Fruit fly (Drosophila melanogaster) whole organism, embryonic: ENCODE results near the gene CG17068.

Source experiments
- Bteb2 ChIP-seq: fragments of 200-800 bp; sonication (Bioruptor generic); optimal IDR thresholded peaks from 2 replicates; lab custom pipeline; 2016; ENCODE audit warnings: missing biosample characterization, missing genetic modification characterization
- CG12744 ChIP-seq: fragments of 200-800 bp; sonication (Bioruptor generic); optimal IDR thresholded peaks from 2 replicates; lab custom pipeline; 2016; ENCODE audit warnings: missing biosample characterization, missing genetic modification characterization
- CG13894 ChIP-seq: fragments of 200-800 bp; sonication (Bioruptor generic); optimal IDR thresholded peaks from 3 replicates; lab custom pipeline; 2018; ENCODE audit warnings: missing biosample characterization, mild to moderate bottlenecking, missing genetic modification characterization, moderate library complexity
- CG17328 ChIP-seq: fragments of 200-800 bp; sonication (Bioruptor generic); IDR thresholded peaks from 2 replicates; pipeline ENCODE4 v1.3.6; 2022; ENCODE audit warnings: missing biosample characterization, missing genetic modification characterization
- CG18764 ChIP-seq: fragments of 200-800 bp; sonication (Bioruptor generic); optimal IDR thresholded peaks from 3 replicates; lab custom pipeline; 2016; ENCODE audit warnings: missing biosample characterization, missing genetic modification characterization
- CG2889 ChIP-seq: fragments of 200-800 bp; sonication (Bioruptor generic); IDR thresholded peaks from 3 replicates; pipeline ENCODE4 v1.3.6; 2022; ENCODE audit warnings: missing biosample characterization, missing genetic modification characterization
- CG30403 ChIP-seq: fragments of 200-800 bp; sonication (Bioruptor generic); optimal IDR thresholded peaks from 3 replicates; lab custom pipeline; 2016; ENCODE audit warnings: missing biosample characterization, missing genetic modification characterization
- CG3163 ChIP-seq: fragments of 200-800 bp; sonication (Bioruptor generic); optimal IDR thresholded peaks from 3 replicates; lab custom pipeline; 2016; ENCODE audit warnings: missing biosample characterization, missing genetic modification characterization
- CG43689 ChIP-seq: fragments of 200-800 bp; sonication (Bioruptor generic); IDR thresholded peaks from 2 replicates; pipeline ENCODE4 v1.3.6; 2022; ENCODE audit warnings: missing biosample characterization, missing genetic modification characterization
- CG4854 ChIP-seq: fragments of 200-800 bp; sonication (Bioruptor generic); optimal IDR thresholded peaks from 2 replicates; lab custom pipeline; 2016; ENCODE audit warnings: missing biosample characterization, missing genetic modification characterization, inconsistent platforms
- CG6175 ChIP-seq: fragments of 200-800 bp; sonication (Bioruptor generic); IDR thresholded peaks from 3 replicates; pipeline ENCODE4 v1.3.6; 2022; ENCODE audit warnings: missing biosample characterization, missing genetic modification characterization
- CG8089 ChIP-seq: fragments of 200-800 bp; sonication (Bioruptor generic); optimal IDR thresholded peaks from 3 replicates; lab custom pipeline; 2016; ENCODE audit warnings: missing biosample characterization, missing genetic modification characterization
- CG9876 ChIP-seq: fragments of 200-800 bp; sonication (Bioruptor generic); optimal IDR thresholded peaks from 2 replicates; lab custom pipeline; 2016; ENCODE audit warnings: missing biosample characterization, missing genetic modification characterization
- CkIIα-i1 ChIP-seq: fragments of 200-800 bp; sonication (Bioruptor generic); IDR thresholded peaks from 2 replicates; pipeline ENCODE4 v1.3.6; 2022; ENCODE audit warnings: missing biosample characterization, missing genetic modification characterization
- Dfd ChIP-seq, 2 experiments: fragments of >200 bp; optimal IDR thresholded peaks; 2 replicates each; lab custom pipeline; 2017; ENCODE audit warnings: missing biosample characterization in 2 of 2, missing genetic modification characterization in 2 of 2
- Dip3 ChIP-seq: fragments of 200-800 bp; sonication (Bioruptor generic); optimal IDR thresholded peaks from 3 replicates; lab custom pipeline; 2016; ENCODE audit warnings: missing biosample characterization, missing genetic modification characterization
- Doc3 ChIP-seq: fragments of 200-800 bp; sonication (Bioruptor generic); IDR thresholded peaks from 3 replicates; pipeline ENCODE4 v1.3.6; 2022; ENCODE audit warnings: missing biosample characterization, missing genetic modification characterization; ENCODE audit not compliant: partially characterized antibody
- E2f1 ChIP-seq: fragments of 200-800 bp; sonication (Bioruptor generic); IDR thresholded peaks from 2 replicates; pipeline ENCODE4 v1.3.6; 2022; ENCODE audit warnings: missing biosample characterization, missing genetic modification characterization
- HLH54F ChIP-seq: fragments of 200-800 bp; sonication (Bioruptor generic); optimal IDR thresholded peaks from 3 replicates; lab custom pipeline; 2016; ENCODE audit warnings: missing biosample characterization, missing genetic modification characterization
- HmgD ChIP-seq: fragments of 200-800 bp; sonication (Bioruptor generic); optimal IDR thresholded peaks from 3 replicates; lab custom pipeline; 2016; ENCODE audit warnings: missing biosample characterization, missing genetic modification characterization
- Hsf ChIP-seq: fragments of 200-800 bp; sonication (Bioruptor generic); optimal IDR thresholded peaks from 3 replicates; lab custom pipeline; 2016; ENCODE audit warnings: missing biosample characterization, missing genetic modification characterization
- Mad ChIP-seq: fragments of 200-800 bp; sonication (Bioruptor generic); optimal IDR thresholded peaks from 2 replicates; lab custom pipeline; 2016; ENCODE audit warnings: missing biosample characterization, missing genetic modification characterization
- NC2β ChIP-seq: fragments of 200-800 bp; sonication (Bioruptor generic); optimal IDR thresholded peaks from 2 replicates; lab custom pipeline; 2016; ENCODE audit warnings: missing biosample characterization, missing genetic modification characterization
- PHDP ChIP-seq: fragments of 200-800 bp; sonication (Bioruptor generic); optimal IDR thresholded peaks from 3 replicates; lab custom pipeline; 2018; ENCODE audit warnings: missing biosample characterization, mild to moderate bottlenecking, missing genetic modification characterization, moderate library complexity
- Pdp1 ChIP-seq, 2 experiments: fragments of 200-800 bp; sonication (Bioruptor generic); optimal IDR thresholded peaks; 3 replicates each; lab custom pipeline; 2016; ENCODE audit warnings: missing biosample characterization in 2 of 2, missing genetic modification characterization in 2 of 2, mild to moderate bottlenecking in 1 of 2, moderate library complexity in 1 of 2
- Rfx ChIP-seq: fragments of 200-800 bp; sonication (Bioruptor generic); IDR thresholded peaks from 2 replicates; pipeline ENCODE4 v1.3.6; 2022; ENCODE audit warnings: missing biosample characterization, missing genetic modification characterization
- Sox102F ChIP-seq: fragments of 200-800 bp; sonication (Bioruptor generic); optimal IDR thresholded peaks from 2 replicates; lab custom pipeline; 2018; ENCODE audit warnings: missing biosample characterization, mild to moderate bottlenecking, missing genetic modification characterization, moderate library complexity
- Taf1 ChIP-seq: fragments of 200-800 bp; sonication (Bioruptor generic); IDR thresholded peaks from 2 replicates; pipeline ENCODE4 v1.3.6; 2022; ENCODE audit warnings: missing biosample characterization, missing genetic modification characterization
- amos ChIP-seq: fragments of 200-800 bp; sonication (Bioruptor generic); IDR thresholded peaks from 2 replicates; pipeline ENCODE4 v1.3.6; 2022; ENCODE audit warnings: missing biosample characterization, missing genetic modification characterization; ENCODE audit not compliant: partially characterized antibody
- aop ChIP-seq: fragments of 200-800 bp; sonication (Bioruptor generic); IDR thresholded peaks from 2 replicates; pipeline ENCODE4 v1.3.6; 2022; ENCODE audit warnings: missing biosample characterization, missing genetic modification characterization
- bbx ChIP-seq: fragments of 200-800 bp; sonication (Bioruptor generic); IDR thresholded peaks from 2 replicates; pipeline ENCODE4 v1.3.6; 2022; ENCODE audit warnings: missing biosample characterization, missing genetic modification characterization; ENCODE audit not compliant: partially characterized antibody
- bigmax ChIP-seq: fragments of 200-800 bp; sonication (Bioruptor generic); optimal IDR thresholded peaks from 2 replicates; lab custom pipeline; 2018; ENCODE audit warnings: missing biosample characterization, mild to moderate bottlenecking, missing genetic modification characterization
- btn ChIP-seq: fragments of 200-800 bp; sonication (Bioruptor generic); optimal IDR thresholded peaks from 2 replicates; lab custom pipeline; 2016; ENCODE audit warnings: missing biosample characterization, missing genetic modification characterization
- cato ChIP-seq: fragments of 200-800 bp; sonication (Bioruptor generic); optimal IDR thresholded peaks from 2 replicates; lab custom pipeline; 2016; ENCODE audit warnings: missing biosample characterization, missing genetic modification characterization, borderline replicate concordance
- crc ChIP-seq: fragments of 200-800 bp; sonication (Bioruptor generic); optimal IDR thresholded peaks from 2 replicates; lab custom pipeline; 2016; ENCODE audit warnings: missing biosample characterization, missing genetic modification characterization
- disco-r ChIP-seq: fragments of 200-800 bp; sonication (Bioruptor generic); optimal IDR thresholded peaks from 2 replicates; lab custom pipeline; 2016; ENCODE audit warnings: missing biosample characterization, missing genetic modification characterization
- exex ChIP-seq: fragments of 200-800 bp; sonication (Bioruptor generic); optimal IDR thresholded peaks from 4 replicates; lab custom pipeline; 2018; ENCODE audit warnings: missing biosample characterization, mild to moderate bottlenecking, missing genetic modification characterization, moderate library complexity
- fd64A ChIP-seq: fragments of 200-800 bp; sonication (Bioruptor generic); optimal IDR thresholded peaks from 3 replicates; lab custom pipeline; 2018; ENCODE audit warnings: missing biosample characterization, mild to moderate bottlenecking, missing genetic modification characterization
- hkb ChIP-seq, 2 experiments: fragments of 200-800 bp in 1 of 2; fragments of >200 bp in 1 of 2; sonication (Bioruptor generic) in 1 of 2; IDR thresholded peaks in 1 of 2; optimal IDR thresholded peaks in 1 of 2; 2 replicates each; pipeline versions ENCODE4 v1.3.6 to Lab custom; 2017 to 2022; ENCODE audit warnings: missing biosample characterization in 1 of 2, missing genetic modification characterization in 1 of 2
- jing ChIP-seq: fragments of 200-800 bp; sonication (Bioruptor generic); optimal IDR thresholded peaks from 2 replicates; lab custom pipeline; 2018; ENCODE audit warnings: missing biosample characterization, mild to moderate bottlenecking, missing genetic modification characterization
- kay ChIP-seq: fragments of 200-800 bp; sonication (Bioruptor generic); optimal IDR thresholded peaks from 2 replicates; lab custom pipeline; 2016; ENCODE audit warnings: missing biosample characterization, missing genetic modification characterization
- mld ChIP-seq: fragments of 200-800 bp; sonication (Bioruptor generic); IDR thresholded peaks from 3 replicates; pipeline ENCODE4 v1.3.6; 2022; ENCODE audit warnings: missing biosample characterization, missing genetic modification characterization; ENCODE audit not compliant: partially characterized antibody
- oc ChIP-seq: fragments of 200-800 bp; sonication (Bioruptor generic); optimal IDR thresholded peaks from 2 replicates; lab custom pipeline; 2018; ENCODE audit warnings: missing biosample characterization, mild to moderate bottlenecking, missing genetic modification characterization, moderate library complexity
- otp ChIP-seq: fragments of 200-800 bp; sonication (Bioruptor generic); IDR thresholded peaks from 3 replicates; pipeline ENCODE4, ENCODE4 v1.3.6; 2022; ENCODE audit warnings: missing biosample characterization, missing genetic modification characterization
- pho ChIP-seq: fragments of 200-800 bp; sonication (Bioruptor generic); optimal IDR thresholded peaks from 2 replicates; lab custom pipeline; 2016; ENCODE audit warnings: missing biosample characterization, missing genetic modification characterization
- sd ChIP-seq: fragments of 200-800 bp; sonication (Bioruptor generic); optimal IDR thresholded peaks from 3 replicates; lab custom pipeline; 2018; ENCODE audit warnings: missing biosample characterization, mild to moderate bottlenecking, missing genetic modification characterization, moderate library complexity
- shn ChIP-seq: fragments of 200-800 bp; sonication (Bioruptor generic); optimal IDR thresholded peaks from 3 replicates; lab custom pipeline; 2016; ENCODE audit warnings: missing biosample characterization, missing genetic modification characterization
- ssp ChIP-seq: fragments of 200-800 bp; sonication (Bioruptor generic); IDR thresholded peaks from 2 replicates; pipeline ENCODE4 v1.3.6; 2022; ENCODE audit warnings: missing biosample characterization, missing genetic modification characterization
- wek ChIP-seq: fragments of 200-800 bp; sonication (Bioruptor generic); optimal IDR thresholded peaks from 3 replicates; lab custom pipeline; 2018; ENCODE audit warnings: missing biosample characterization, mild to moderate bottlenecking, missing genetic modification characterization, moderate library complexity

CG17068 gene

dm6 chrX:20235794-20236513 lies 14.9 kb downstream of the CG17068 start, which contains the start of gene sw (continued):
- TF ChIP-seq CG17328 (GFP tag; lab: Robert Waterston, UW) (peak; percentile 35; the same call in 1 of the 2 replicates), jing (no peak), otp (0 out of 3 replicates have a peak, but pooled peaks have one; percentile 29), mld (GFP tag; lab: Robert Waterston, UW) (peak; percentile 77), Taf1 (peak; percentile 42; the same call in 1 of the 2 replicates), aop (GFP tag; lab: Robert Waterston, UW) (no peak), oc (tag; lab: Kevin White, UChicago) (no peak), amos (GFP tag; lab: Robert Waterston, UW) (peak; percentile 91), btn (GFP tag; lab: Kevin White, UChicago) (no peak), disco-r (GFP tag; lab: Kevin White, UChicago) (no peak), CG12744 (GFP tag; lab: Kevin White, UChicago) (no peak), Mad (GFP tag; lab: Kevin White, UChicago) (peak; percentile 45), PHDP (peak; percentile 51), Doc3 (peak; percentile 90), CG9876 (peak; percentile 37), Pdp1 (GFP tag; optimal IDR thresholded peaks at IDR 0.05; lab: Kevin White, UChicago) (peak; percentile 40 to 69), shn (peak; percentile 65), CG4854 (GFP tag; lab: Kevin White, UChicago) (no peak), Rfx (GFP tag; lab: Robert Waterston, UW) (peak; percentile 88), CG18764 (GFP tag; lab: Kevin White, UChicago) (no peak), Hsf (peak; percentile 61), bbx (GFP tag; lab: Robert Waterston, UW) (peak; percentile 85), HmgD (GFP tag; lab: Kevin White, UChicago) (no peak), CG8089 (GFP tag; lab: Kevin White, UChicago) (peak; percentile 48), bigmax (no peak), NC2β (GFP tag; lab: Kevin White, UChicago) (peak; percentile 15), sd (tag; lab: Kevin White, UChicago) (no peak), exex (tag; lab: Kevin White, UChicago) (no peak), hkb (optimal IDR thresholded peaks at IDR 0.05; lab: Kevin White, UChicago) (no peak), hkb (GFP tag; IDR thresholded peaks at IDR 0.05; lab: Robert Waterston, UW) (0 out of 2 replicates have a peak, but pooled peaks have one; percentile 22), ssp (peak; percentile 63), kay (GFP tag; lab: Kevin White, UChicago) (no peak), CG6175 (GFP tag; lab: Robert Waterston, UW) (no peak), CG43689 (GFP tag; lab: Robert Waterston, UW) (no peak), CG2889 (GFP tag; lab: Robert Waterston, UW) (peak; percentile 44; the same call in 1 of the 3 replicates), HLH54F (GFP tag; lab: Kevin White, UChicago) (peak; percentile 74), CG30403 (GFP tag; lab: Kevin White, UChicago) (peak; percentile 52), CkIIα-i1 (GFP tag; lab: Robert Waterston, UW) (no peak), Sox102F (peak; percentile 41), crc (GFP tag; lab: Kevin White, UChicago) (no peak), Bteb2 (GFP tag; lab: Kevin White, UChicago) (peak; percentile 10), cato (GFP tag; lab: Kevin White, UChicago) (peak; percentile 5), CG3163 (peak; percentile 46), pho (GFP tag; lab: Kevin White, UChicago) (peak; percentile 47), fd64A (GFP tag; lab: Kevin White, UChicago) (no peak), E2f1 (GFP tag; lab: Robert Waterston, UW) (peak; percentile 54), wek (GFP tag; lab: Kevin White, UChicago) (peak; percentile 17), Dfd (GFP tag; optimal IDR thresholded peaks at IDR 0.05; lab: Kevin White, UChicago) (no peak), CG13894 (tag; lab: Kevin White, UChicago) (peak; percentile 13), Dip3 (peak; percentile 63)
